Fruit fly (Drosophila melanogaster) whole organism, prepupa: ENCODE data around the gene ssp2.
A peak's percentile ranks its signal among the peaks of the same experiment; 100 is the strongest.

Source experiments
- CG10669 ChIP-seq: fragments of 200-800 bp; sonication (Bioruptor generic); optimal IDR thresholded peaks from 3 replicates; lab custom pipeline; 2018; ENCODE audit warnings: missing biosample characterization, mild to moderate bottlenecking, missing genetic modification characterization, moderate library complexity
- CG15336 ChIP-seq: fragments of 200-800 bp; sonication (Bioruptor generic); IDR thresholded peaks from 2 replicates; pipeline ENCODE4 v1.3.6; 2022; ENCODE audit warnings: missing biosample characterization, missing genetic modification characterization
- CG1621 ChIP-seq: fragments of 200-800 bp; sonication (Bioruptor generic); optimal IDR thresholded peaks from 3 replicates; lab custom pipeline; 2018; ENCODE audit warnings: missing biosample characterization, mild to moderate bottlenecking, missing genetic modification characterization
- CG16779 ChIP-seq: fragments of 200-800 bp; sonication (Bioruptor generic); optimal IDR thresholded peaks from 3 replicates; lab custom pipeline; 2017; ENCODE audit warnings: missing biosample characterization, mild to moderate bottlenecking, missing genetic modification characterization
- CG31627 ChIP-seq: fragments of 200-800 bp; sonication (Bioruptor generic); optimal IDR thresholded peaks from 3 replicates; lab custom pipeline; 2016; ENCODE audit warnings: missing biosample characterization, missing genetic modification characterization
- CG34406 ChIP-seq: fragments of 200-800 bp; sonication (Bioruptor generic); optimal IDR thresholded peaks from 3 replicates; lab custom pipeline; 2016; ENCODE audit warnings: missing biosample characterization, missing genetic modification characterization
- CG3919 ChIP-seq: fragments of 200-800 bp; sonication (Bioruptor generic); optimal IDR thresholded peaks from 3 replicates; lab custom pipeline; 2016; ENCODE audit warnings: missing biosample characterization, missing genetic modification characterization
- CG4318 ChIP-seq: fragments of 200-800 bp; sonication (Bioruptor generic); optimal IDR thresholded peaks from 3 replicates; lab custom pipeline; 2017; ENCODE audit warnings: missing biosample characterization, mild to moderate bottlenecking, missing genetic modification characterization
- CG6163 ChIP-seq: fragments of 200-800 bp; sonication (Bioruptor generic); IDR thresholded peaks from 3 replicates; pipeline ENCODE4 v1.3.6; 2022; ENCODE audit warnings: missing biosample characterization, missing genetic modification characterization
- CG6276 ChIP-seq: fragments of 200-800 bp; sonication (Bioruptor generic); optimal IDR thresholded peaks from 2 replicates; lab custom pipeline; 2017; ENCODE audit warnings: missing biosample characterization, mild to moderate bottlenecking, missing genetic modification characterization
- CG6792 ChIP-seq: fragments of 200-800 bp; sonication (Bioruptor generic); optimal IDR thresholded peaks from 3 replicates; lab custom pipeline; 2016; ENCODE audit warnings: missing biosample characterization, missing genetic modification characterization
- CG6808 ChIP-seq: fragments of 200-800 bp; sonication (Bioruptor generic); optimal IDR thresholded peaks from 3 replicates; lab custom pipeline; 2017; ENCODE audit warnings: missing biosample characterization, missing genetic modification characterization, mild to moderate bottlenecking, moderate library complexity, missing genetic modification reagents
- CG8119 ChIP-seq: fragments of 200-800 bp; sonication (Bioruptor generic); IDR thresholded peaks from 3 replicates; pipeline ENCODE4 v1.3.6; 2022; ENCODE audit warnings: missing biosample characterization, missing genetic modification characterization
- CG8319 ChIP-seq: fragments of 200-800 bp; sonication (Bioruptor generic); optimal IDR thresholded peaks from 3 replicates; lab custom pipeline; 2016; ENCODE audit warnings: missing biosample characterization, missing genetic modification characterization
- CG8632 ChIP-seq: fragments of 200-800 bp; sonication (Bioruptor generic); optimal IDR thresholded peaks from 3 replicates; lab custom pipeline; 2016; ENCODE audit warnings: missing biosample characterization, missing genetic modification characterization
- Eip75B ChIP-seq: fragments of 200-800 bp; sonication (Bioruptor generic); optimal IDR thresholded peaks from 3 replicates; lab custom pipeline; 2016; ENCODE audit warnings: missing biosample characterization, missing genetic modification characterization
- Ets21C ChIP-seq: fragments of 200-800 bp; sonication (Bioruptor generic); optimal IDR thresholded peaks from 3 replicates; lab custom pipeline; 2016; ENCODE audit warnings: missing biosample characterization, missing genetic modification characterization
- Ets96B ChIP-seq: fragments of 200-800 bp; optimal IDR thresholded peaks from 2 replicates; lab custom pipeline; 2019; ENCODE audit warnings: missing biosample characterization, mild to moderate bottlenecking, missing genetic modification characterization, moderate library complexity
- Gug ChIP-seq: fragments of 200-800 bp; sonication (Bioruptor generic); IDR thresholded peaks from 2 replicates; pipeline ENCODE4 v1.3.6; 2022; ENCODE audit warnings: missing biosample characterization, missing genetic modification characterization
- Hr4 ChIP-seq: fragments of 200-800 bp; sonication (Bioruptor generic); optimal IDR thresholded peaks from 3 replicates; lab custom pipeline; 2016; ENCODE audit warnings: missing biosample characterization, missing genetic modification characterization
- Lpt ChIP-seq: fragments of 200-800 bp; sonication (Bioruptor generic); optimal IDR thresholded peaks from 3 replicates; lab custom pipeline; 2016; ENCODE audit warnings: missing biosample characterization, missing genetic modification characterization
- Met ChIP-seq: fragments of 200-800 bp; sonication (Bioruptor generic); optimal IDR thresholded peaks from 3 replicates; lab custom pipeline; 2016; ENCODE audit warnings: missing biosample characterization, missing genetic modification characterization
- OdsH ChIP-seq: fragments of 200-800 bp; sonication (Bioruptor generic); optimal IDR thresholded peaks from 3 replicates; lab custom pipeline; 2016; ENCODE audit warnings: missing biosample characterization, missing genetic modification characterization
- Sox102F ChIP-seq: fragments of 200-800 bp; sonication (Bioruptor generic); optimal IDR thresholded peaks from 2 replicates; lab custom pipeline; 2016; ENCODE audit warnings: missing biosample characterization, mild to moderate bottlenecking, missing genetic modification characterization
- Sox15 ChIP-seq: fragments of 200-800 bp; sonication (Bioruptor generic); optimal IDR thresholded peaks from 3 replicates; lab custom pipeline; 2016; ENCODE audit warnings: missing biosample characterization, missing genetic modification characterization
- achi ChIP-seq: fragments of 200-800 bp; sonication (Bioruptor generic); optimal IDR thresholded peaks from 3 replicates; lab custom pipeline; 2016; ENCODE audit warnings: missing biosample characterization, missing genetic modification characterization
- dac ChIP-seq: fragments of 200-800 bp; sonication (Bioruptor generic); optimal IDR thresholded peaks from 2 replicates; lab custom pipeline; 2017; ENCODE audit warnings: missing biosample characterization, mild to moderate bottlenecking, missing genetic modification characterization
- eg ChIP-seq: fragments of 200-800 bp; sonication (Bioruptor generic); IDR thresholded peaks from 3 replicates; pipeline ENCODE4 v1.3.6; 2022; ENCODE audit warnings: missing biosample characterization, missing genetic modification characterization
- esn ChIP-seq: fragments of 200-800 bp; sonication (Bioruptor generic); optimal IDR thresholded peaks from 2 replicates; lab custom pipeline; 2016; ENCODE audit warnings: missing biosample characterization, mild to moderate bottlenecking, missing genetic modification characterization, moderate library complexity
- fd59A ChIP-seq: fragments of 200-800 bp; sonication (Bioruptor generic); optimal IDR thresholded peaks from 2 replicates; lab custom pipeline; 2017; ENCODE audit warnings: missing biosample characterization, mild to moderate bottlenecking, missing genetic modification characterization, missing genetic modification reagents
- net ChIP-seq: fragments of 200-800 bp; sonication (Bioruptor generic); optimal IDR thresholded peaks from 3 replicates; lab custom pipeline; 2016; ENCODE audit warnings: missing biosample characterization, missing genetic modification characterization
- spab ChIP-seq: fragments of 200-800 bp; sonication (Bioruptor generic); optimal IDR thresholded peaks from 2 replicates; lab custom pipeline; 2017; ENCODE audit warnings: missing biosample characterization, mild to moderate bottlenecking, missing genetic modification characterization, missing genetic modification reagents
- ss ChIP-seq, 2 experiments: fragments of 200-800 bp; sonication (Bioruptor generic); optimal IDR thresholded peaks; 2 replicates in 1 of 2; 3 replicates in 1 of 2; lab custom pipeline; 2017 to 2018; ENCODE audit warnings: mild to moderate bottlenecking in 2 of 2, missing biosample characterization in 2 of 2, missing genetic modification characterization in 2 of 2, moderate library complexity in 1 of 2
- topi ChIP-seq: fragments of 200-800 bp; sonication (Bioruptor generic); optimal IDR thresholded peaks from 3 replicates; lab custom pipeline; 2016; ENCODE audit warnings: missing biosample characterization, missing genetic modification characterization
- vri ChIP-seq: fragments of 200-800 bp; sonication (Bioruptor generic); optimal IDR thresholded peaks from 3 replicates; lab custom pipeline; 2016; ENCODE audit warnings: missing biosample characterization, mild to moderate bottlenecking, missing genetic modification characterization

ssp2 gene

dm6 chr3L:14004963-14005458, 40.0 kb downstream of the ssp2 start (continued):
- TF ChIP-seq CG31627 (GFP tag; lab: Kevin White, UChicago) (peak; percentile 99), OdsH (peak; percentile 99), esn (peak; percentile 99), CG8632 (peak; percentile 97), Lpt (GFP tag; lab: Kevin White, UChicago) (peak; percentile 99), CG6276 (GFP tag; lab: Kevin White, UChicago) (peak; percentile 98), CG3919 (GFP tag; lab: Kevin White, UChicago) (peak; percentile 99), CG8319 (peak; percentile 98), Ets21C (GFP tag; lab: Kevin White, UChicago) (peak; percentile 97), CG4318 (GFP tag; lab: Kevin White, UChicago) (peak; percentile 98), ss (GFP tag; optimal IDR thresholded peaks at IDR 0.05; lab: Kevin White, UChicago) (peak; percentile 92 to 96), Sox102F (GFP tag; lab: Kevin White, UChicago) (peak; percentile 96), Eip75B (peak; percentile 99), fd59A (peak; percentile 97), Hr4 (peak; percentile 99), dac (GFP tag; lab: Kevin White, UChicago) (peak; percentile 99), Met (GFP tag; lab: Kevin White, UChicago) (peak; percentile 98), Ets96B (tag; lab: Kevin White, UChicago) (peak; percentile 98), spab (GFP tag; lab: Kevin White, UChicago) (peak; percentile 96), CG34406 (GFP tag; lab: Kevin White, UChicago) (peak; percentile 98), CG16779 (peak; percentile 97)

DNA sequence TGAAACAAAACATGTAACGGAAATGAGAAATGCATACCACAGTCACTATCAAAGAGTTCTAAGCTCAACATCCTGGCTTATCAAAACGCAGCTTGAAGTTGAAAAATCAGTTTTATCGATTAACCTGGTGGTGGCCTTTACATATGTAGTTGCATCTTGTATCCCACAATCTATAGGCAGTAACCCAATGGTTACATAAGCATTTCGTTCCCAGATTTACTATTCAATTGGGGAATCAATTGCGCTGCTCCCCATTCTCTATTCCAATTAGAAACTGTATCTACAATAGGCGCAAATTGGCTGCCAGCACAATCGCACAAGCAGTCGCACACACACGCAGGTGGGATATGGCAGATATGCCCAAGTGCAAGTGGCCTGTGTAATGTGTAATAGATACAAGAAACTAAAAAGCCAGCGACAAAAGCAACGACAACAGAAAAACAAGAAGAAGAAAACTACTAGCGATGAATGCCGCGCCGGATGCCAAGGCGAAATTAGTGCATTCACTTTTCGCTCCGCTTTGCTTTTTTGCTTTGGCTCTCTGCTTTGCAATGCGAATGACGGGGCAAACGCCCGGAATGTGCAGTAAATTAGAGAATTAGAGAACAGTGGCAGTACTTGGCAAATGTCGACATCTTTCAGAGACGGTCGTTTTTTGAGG, 40.8 kb downstream of the ssp2 start:
- peak; percentile 23; the same call in 1 of the 3 replicates for TF ChIP-seq CG6163 (GFP tag; lab: Robert Waterston, UW)
- TF ChIP-seq eg (GFP tag; lab: Robert Waterston, UW), result 0 out of 3 replicates have a peak, but pooled peaks have one; percentile 6
- no peak for TF ChIP-seq CG6808 (GFP tag; lab: Kevin White, UChicago)
- no peak for TF ChIP-seq CG15336 (GFP tag; lab: Robert Waterston, UW)
- TF ChIP-seq Gug (GFP tag; lab: Robert Waterston, UW), result no peak
- TF ChIP-seq net (GFP tag; lab: Kevin White, UChicago), result no peak
- no peak for TF ChIP-seq CG3919 (GFP tag; lab: Kevin White, UChicago)

DNA sequence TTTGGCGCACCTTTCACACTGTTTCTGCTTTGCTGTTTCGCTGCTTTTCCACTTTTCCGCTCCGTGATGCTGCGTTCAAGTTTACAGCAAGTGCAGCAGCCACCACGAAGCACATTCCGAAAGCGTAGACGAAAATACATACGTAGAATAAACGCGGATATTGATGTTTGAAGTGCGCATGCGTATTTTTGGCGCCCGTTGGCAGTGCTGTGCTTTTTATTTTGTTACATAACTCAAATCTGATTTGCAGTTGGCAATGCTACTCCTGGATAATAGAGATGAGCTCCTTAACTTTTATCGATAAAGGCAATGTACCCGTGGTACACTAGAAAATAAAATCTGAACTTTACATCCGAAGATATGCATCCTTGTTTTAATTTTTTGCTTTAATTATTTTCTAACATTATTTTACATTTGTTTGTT, 41.7 kb downstream of the ssp2 start:
- TF ChIP-seq CG15336 (GFP tag; lab: Robert Waterston, UW) (peak; percentile 45), CG34406 (GFP tag; lab: Kevin White, UChicago) (no peak), Sox102F (GFP tag; lab: Kevin White, UChicago) (no peak), Ets96B (tag; lab: Kevin White, UChicago) (no peak), eg (GFP tag; lab: Robert Waterston, UW) (peak; percentile 55; the same call in 2 of the 3 replicates), Sox15 (GFP tag; lab: Kevin White, UChicago) (no peak), CG10669 (GFP tag; lab: Kevin White, UChicago) (no peak), CG8319 (no peak), achi (GFP tag; lab: Kevin White, UChicago) (no peak), CG6163 (GFP tag; lab: Robert Waterston, UW) (peak; percentile 84), CG6792 (GFP tag; lab: Kevin White, UChicago) (no peak), Gug (GFP tag; lab: Robert Waterston, UW) (no peak), CG1621 (tag; lab: Kevin White, UChicago) (no peak), CG8119 (peak; percentile 60; the same call in 2 of the 3 replicates), Eip75B (no peak), net (GFP tag; lab: Kevin White, UChicago) (no peak), topi (GFP tag; lab: Kevin White, UChicago) (no peak), vri (GFP tag; lab: Kevin White, UChicago) (peak; percentile 100)
